Fruit fly (Drosophila melanogaster) whole organism, pupa: ENCODE results near the gene CG16711.

ENCODE experiments used
- CG10348 ChIP-seq: fragments of 200-800 bp; sonication (Bioruptor generic); IDR thresholded peaks from 2 replicates; pipeline ENCODE4 v1.3.6; 2022; ENCODE audit warnings: missing biosample characterization, missing genetic modification characterization
- CG12605 ChIP-seq: fragments of 200-800 bp; sonication (Bioruptor generic); IDR thresholded peaks from 2 replicates; pipeline ENCODE4 v1.3.6; 2022; ENCODE audit warnings: missing biosample characterization, missing genetic modification characterization
- CG13204 ChIP-seq: fragments of 200-800 bp; sonication (Bioruptor generic); optimal IDR thresholded peaks from 2 replicates; lab custom pipeline; 2018; ENCODE audit warnings: missing biosample characterization, mild to moderate bottlenecking, missing genetic modification characterization, moderate library complexity
- CG14655 ChIP-seq: fragments of 200-800 bp; sonication (Bioruptor generic); optimal IDR thresholded peaks from 3 replicates; lab custom pipeline; 2017; ENCODE audit warnings: mild to moderate bottlenecking, missing biosample characterization, missing genetic modification reagents, missing genetic modification characterization
- CG15710 ChIP-seq: fragments of 200-800 bp; sonication (Bioruptor generic); optimal IDR thresholded peaks from 2 replicates; lab custom pipeline; 2018; ENCODE audit warnings: missing biosample characterization, mild to moderate bottlenecking, missing genetic modification characterization, moderate library complexity
- CG17806 ChIP-seq: fragments of 200-800 bp; sonication (Bioruptor generic); optimal IDR thresholded peaks from 2 replicates; lab custom pipeline; 2018; ENCODE audit warnings: missing biosample characterization, mild to moderate bottlenecking, missing genetic modification characterization, moderate library complexity
- CG32121 ChIP-seq: fragments of 200-800 bp; sonication (Bioruptor generic); IDR thresholded peaks from 2 replicates; pipeline ENCODE4 v1.3.6; 2022; ENCODE audit warnings: missing biosample characterization, missing genetic modification characterization
- CG34367 ChIP-seq: fragments of 200-800 bp; sonication (Bioruptor generic); optimal IDR thresholded peaks from 2 replicates; lab custom pipeline; 2018; ENCODE audit warnings: missing biosample characterization, mild to moderate bottlenecking, missing genetic modification characterization
- CG4496 ChIP-seq: fragments of 200-800 bp; sonication (Bioruptor generic); IDR thresholded peaks from 3 replicates; pipeline ENCODE4 v1.3.6; 2022; ENCODE audit warnings: missing biosample characterization, missing genetic modification characterization
- CG8159 ChIP-seq: fragments of 200-800 bp; sonication (Bioruptor generic); optimal IDR thresholded peaks from 3 replicates; lab custom pipeline; 2018; ENCODE audit warnings: missing biosample characterization, mild to moderate bottlenecking, missing genetic modification characterization, moderate library complexity
- CG8301 ChIP-seq: fragments of 200-800 bp; sonication (Bioruptor generic); optimal IDR thresholded peaks from 2 replicates; lab custom pipeline; 2018; ENCODE audit warnings: missing biosample characterization, mild to moderate bottlenecking, missing genetic modification characterization
- CG9948 ChIP-seq: fragments of 200-800 bp; sonication (Bioruptor generic); optimal IDR thresholded peaks from 2 replicates; lab custom pipeline; 2018; ENCODE audit warnings: missing biosample characterization, mild to moderate bottlenecking, missing genetic modification characterization, moderate library complexity
- D1 ChIP-seq: fragments of 200-800 bp; sonication (Bioruptor generic); optimal IDR thresholded peaks from 2 replicates; lab custom pipeline; 2018; ENCODE audit warnings: missing biosample characterization, mild to moderate bottlenecking, missing genetic modification characterization, moderate library complexity
- EcR ChIP-seq: fragments of 200-800 bp; sonication (Bioruptor generic); optimal IDR thresholded peaks from 3 replicates; lab custom pipeline; 2019; ENCODE audit warnings: missing biosample characterization, missing genetic modification characterization, mild to moderate bottlenecking, moderate library complexity, missing genetic modification reagents
- Ets98B ChIP-seq: fragments of 200-800 bp; sonication (Bioruptor generic); IDR thresholded peaks from 2 replicates; pipeline ENCODE4 v1.3.6; 2022; ENCODE audit warnings: missing biosample characterization, missing genetic modification characterization
- Pif1A ChIP-seq: fragments of 200-800 bp; sonication (Bioruptor generic); optimal IDR thresholded peaks from 3 replicates; lab custom pipeline; 2016; ENCODE audit warnings: missing biosample characterization, missing genetic modification characterization
- Pif1B ChIP-seq: fragments of 200-800 bp; sonication (Bioruptor generic); optimal IDR thresholded peaks from 3 replicates; lab custom pipeline; 2016; ENCODE audit warnings: missing biosample characterization, missing genetic modification characterization
- Snoo ChIP-seq: fragments of 200-800 bp; sonication (Bioruptor generic); optimal IDR thresholded peaks from 3 replicates; lab custom pipeline; 2017; ENCODE audit warnings: missing biosample characterization, mild to moderate bottlenecking, missing genetic modification characterization, inconsistent platforms
- fd96Ca ChIP-seq: fragments of 200-800 bp; sonication (Bioruptor generic); IDR thresholded peaks from 3 replicates; pipeline ENCODE4 v1.3.6; 2022; ENCODE audit warnings: missing biosample characterization, missing genetic modification characterization
- gl ChIP-seq: fragments of 200-800 bp; sonication (Bioruptor generic); optimal IDR thresholded peaks from 2 replicates; lab custom pipeline; 2018; ENCODE audit warnings: missing biosample characterization, mild to moderate bottlenecking, missing genetic modification characterization
- rn ChIP-seq: fragments of 200-800 bp; sonication (Bioruptor generic); IDR thresholded peaks from 2 replicates; pipeline ENCODE4 v1.3.6; 2022; ENCODE audit warnings: missing biosample characterization, missing genetic modification characterization

Gene CG16711

DNA sequence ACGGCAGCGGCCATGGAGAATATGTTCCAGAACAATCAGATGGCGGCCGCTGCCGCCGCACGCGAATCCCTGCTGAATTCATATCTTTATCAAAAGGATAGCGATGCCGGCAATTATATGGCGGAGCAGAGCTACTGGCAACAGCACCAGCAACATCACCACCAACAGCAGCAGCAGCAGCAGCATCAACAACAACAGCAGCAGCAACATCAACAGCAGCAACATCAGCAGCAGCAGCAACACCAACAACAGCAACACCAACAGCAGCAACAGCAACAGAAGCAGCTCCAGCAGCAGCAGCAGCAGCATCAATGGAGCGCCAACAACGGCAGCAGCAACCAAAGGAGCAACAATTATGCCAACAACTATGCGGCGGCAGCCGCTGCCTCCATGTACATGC lies 4.7 kb downstream of the CG16711 start:
- no peak for TF ChIP-seq CG10348 (GFP tag; lab: Robert Waterston, UW)
- TF ChIP-seq CG9948: no peak
- TF ChIP-seq CG32121: no peak
- no peak for TF ChIP-seq EcR (GFP tag; lab: Kevin White, UChicago)
- no peak for TF ChIP-seq Snoo (tag; lab: Kevin White, UChicago)
- TF ChIP-seq D1 (tag; lab: Kevin White, UChicago): no peak
- no peak for TF ChIP-seq CG34367 (tag; lab: Kevin White, UChicago)
- no peak for TF ChIP-seq CG15710 (tag; lab: Kevin White, UChicago)
- no peak for TF ChIP-seq Pif1B (GFP tag; lab: Kevin White, UChicago)
- no peak for TF ChIP-seq Ets98B (GFP tag; lab: Robert Waterston, UW)

DNA sequence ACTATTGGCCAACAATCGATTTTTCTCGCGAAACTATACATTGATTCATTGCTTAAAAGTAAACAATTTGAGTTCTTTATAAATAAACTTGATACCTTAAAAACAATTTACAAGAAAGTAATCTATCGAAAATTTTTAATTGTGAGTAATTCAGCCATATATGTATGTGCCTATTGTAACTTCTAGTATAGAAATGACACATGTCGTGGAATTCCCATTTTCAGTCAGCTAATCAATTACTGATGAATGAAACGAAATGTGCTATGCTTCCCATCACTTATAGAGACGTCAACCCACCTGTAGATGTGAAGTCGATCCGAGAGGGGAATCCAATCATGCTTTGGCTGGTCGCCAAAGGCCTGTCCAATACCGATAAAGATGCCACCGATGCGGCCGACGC lies 7.1 kb downstream of the CG16711 start:
- TF ChIP-seq CG12605 (GFP tag; lab: Robert Waterston, UW) (no peak), Pif1B (GFP tag; lab: Kevin White, UChicago) (no peak), CG9948 (no peak), rn (GFP tag; lab: Robert Waterston, UW) (no peak), CG4496 (GFP tag; lab: Robert Waterston, UW) (no peak), CG8159 (tag; lab: Kevin White, UChicago) (no peak), D1 (tag; lab: Kevin White, UChicago) (no peak), CG13204 (GFP tag; lab: Kevin White, UChicago) (no peak), CG10348 (GFP tag; lab: Robert Waterston, UW) (no peak), CG8301 (tag; lab: Kevin White, UChicago) (no peak), CG17806 (tag; lab: Kevin White, UChicago) (no peak), Snoo (tag; lab: Kevin White, UChicago) (no peak), Pif1A (no peak), CG15710 (tag; lab: Kevin White, UChicago) (no peak), CG34367 (tag; lab: Kevin White, UChicago) (no peak), CG14655 (GFP tag; lab: Kevin White, UChicago) (no peak), gl (tag; lab: Kevin White, UChicago) (no peak), CG32121 (no peak), fd96Ca (no peak)

dm6 chr3L:9712066-9712789 lies 8.1 kb downstream of the CG16711 start:
- TF ChIP-seq CG8301 (tag; lab: Kevin White, UChicago) (no peak), CG17806 (tag; lab: Kevin White, UChicago) (no peak), D1 (tag; lab: Kevin White, UChicago) (no peak), CG8159 (tag; lab: Kevin White, UChicago) (peak; percentile 2)

- TF ChIP-seq fd96Ca (0 out of 3 replicates have a peak, but pooled peaks have one; percentile 34), Ets98B (GFP tag; lab: Robert Waterston, UW) (no peak), EcR (GFP tag; lab: Kevin White, UChicago) (peak; percentile 4)
- TF ChIP-seq, all 21 proteins: peak for 2
Observed at dm6 chr3L:9713383-9713827, 9.3 kb downstream of the CG16711 start, which contains the start of gene SH3PX1. TSS of gene SH3PX1 (minus strand) at chr3L:9713827.

DNA sequence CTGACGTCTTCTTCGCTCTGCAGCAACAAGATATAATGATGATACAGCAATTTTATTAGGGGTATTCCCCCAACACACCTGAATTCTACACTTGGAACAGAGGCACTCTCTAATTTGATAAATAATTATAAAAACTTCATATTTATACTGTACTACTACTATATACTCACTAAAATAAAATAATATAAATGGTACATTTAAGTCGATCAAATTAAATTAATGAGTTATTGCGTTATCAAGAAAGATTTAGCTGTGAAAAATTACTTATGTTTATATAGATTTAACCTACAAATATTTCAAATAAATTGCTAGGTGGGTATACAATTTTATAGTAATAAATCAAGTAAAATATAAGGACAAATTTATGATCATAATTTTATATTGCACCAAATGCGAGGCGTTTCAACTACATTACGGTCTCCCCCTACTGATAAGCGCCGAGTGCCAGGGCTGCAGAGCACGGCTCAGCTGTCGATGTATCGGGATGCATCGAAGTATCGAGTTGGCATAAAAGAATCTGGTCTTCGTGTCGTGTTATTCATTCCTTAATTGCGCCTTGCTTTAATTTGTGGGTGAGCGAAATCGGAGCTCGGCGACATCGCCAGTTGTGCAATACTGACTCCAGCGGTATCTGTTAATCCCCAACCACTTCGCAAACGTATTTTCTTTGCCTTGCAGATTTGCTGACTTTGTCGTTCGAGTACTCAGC lies 9.9 kb downstream of the CG16711 start, which contains the start of gene vsg:
Gene vsg, plus strand, starts transcription at position 497 of the 709 bp plus-strand sequence.
- TF ChIP-seq CG10348 (GFP tag; lab: Robert Waterston, UW) (peak; percentile 21; the same call in 1 of the 2 replicates), Ets98B (GFP tag; lab: Robert Waterston, UW) (peak; percentile 2; the same call in 1 of the 2 replicates), CG12605 (GFP tag; lab: Robert Waterston, UW) (0 out of 2 replicates have a peak, but pooled peaks have one; percentile 43), CG4496 (GFP tag; lab: Robert Waterston, UW) (peak; percentile 43; the same call in 1 of the 3 replicates), Pif1A (no peak), CG17806 (tag; lab: Kevin White, UChicago) (peak; percentile 62), fd96Ca (peak; percentile 32; the same call in 1 of the 3 replicates), Snoo (tag; lab: Kevin White, UChicago) (peak; percentile 67), CG14655 (GFP tag; lab: Kevin White, UChicago) (no peak), rn (GFP tag; lab: Robert Waterston, UW) (no peak), CG8159 (tag; lab: Kevin White, UChicago) (peak; percentile 84), CG9948 (peak; percentile 78), CG13204 (GFP tag; lab: Kevin White, UChicago) (no peak), D1 (tag; lab: Kevin White, UChicago) (no peak), Pif1B (GFP tag; lab: Kevin White, UChicago) (no peak), CG8301 (tag; lab: Kevin White, UChicago) (peak; percentile 63), CG32121 (peak; percentile 54; the same call in 1 of the 2 replicates), gl (tag; lab: Kevin White, UChicago) (no peak), CG34367 (tag; lab: Kevin White, UChicago) (peak; percentile 60), EcR (GFP tag; lab: Kevin White, UChicago) (no peak), CG15710 (tag; lab: Kevin White, UChicago) (peak; percentile 83)
- TF ChIP-seq, all 21 proteins: peak for 13
